Fruit fly (Drosophila melanogaster) whole organism, embryonic: ENCODE data around the gene CG1738.

Experiments used
- ATbp ChIP-seq: fragments of 200-800 bp; sonication (Bioruptor generic); optimal IDR thresholded peaks from 2 replicates; lab custom pipeline; 2017; ENCODE audit warnings: missing biosample characterization, mild to moderate bottlenecking, missing genetic modification characterization, missing genetic modification reagents
- Antp ChIP-seq: fragments of 200-800 bp; sonication (Bioruptor generic); optimal IDR thresholded peaks from 3 replicates; lab custom pipeline; 2016; ENCODE audit warnings: missing biosample characterization, missing genetic modification characterization
- Blimp-1 ChIP-seq: fragments of 200-800 bp; sonication (Bioruptor generic); optimal IDR thresholded peaks from 3 replicates; lab custom pipeline; 2018; ENCODE audit warnings: missing biosample characterization, missing genetic modification characterization, mild to moderate bottlenecking, moderate library complexity, missing genetic modification reagents
- CG10565 ChIP-seq: fragments of 200-800 bp; sonication (Bioruptor generic); optimal IDR thresholded peaks from 3 replicates; lab custom pipeline; 2016; ENCODE audit warnings: missing biosample characterization, mild to moderate bottlenecking, missing genetic modification characterization
- CG12769 ChIP-seq: fragments of 200-800 bp; sonication (Bioruptor generic); optimal IDR thresholded peaks from 2 replicates; lab custom pipeline; 2019; ENCODE audit warnings: missing biosample characterization, mild to moderate bottlenecking, missing genetic modification characterization, moderate library complexity
- CG15073 ChIP-seq: fragments of 200-800 bp; sonication (Bioruptor generic); optimal IDR thresholded peaks from 2 replicates; lab custom pipeline; 2016; ENCODE audit warnings: missing biosample characterization, missing genetic modification characterization
- CG15269 ChIP-seq: fragments of 200-800 bp; sonication (Bioruptor generic); optimal IDR thresholded peaks from 2 replicates; lab custom pipeline; 2018; ENCODE audit warnings: missing biosample characterization, mild to moderate bottlenecking, missing genetic modification characterization, moderate library complexity
- CG15479 ChIP-seq: fragments of 200-800 bp; sonication (Bioruptor generic); optimal IDR thresholded peaks from 3 replicates; lab custom pipeline; 2019; ENCODE audit warnings: missing biosample characterization, mild to moderate bottlenecking, missing genetic modification characterization, moderate library complexity
- CG17612 ChIP-seq: fragments of 200-800 bp; sonication (Bioruptor generic); IDR thresholded peaks from 2 replicates; pipeline ENCODE4 v1.3.6; 2022; ENCODE audit warnings: missing biosample characterization, missing genetic modification characterization
- CG1792 ChIP-seq: fragments of 200-800 bp; sonication (Bioruptor generic); optimal IDR thresholded peaks from 2 replicates; lab custom pipeline; 2016; ENCODE audit warnings: missing biosample characterization, missing genetic modification characterization
- CG18764 ChIP-seq: fragments of 200-800 bp; sonication (Bioruptor generic); optimal IDR thresholded peaks from 3 replicates; lab custom pipeline; 2016; ENCODE audit warnings: missing biosample characterization, missing genetic modification characterization
- CG32532 ChIP-seq: fragments of 200-800 bp; sonication (Bioruptor generic); IDR thresholded peaks from 2 replicates; pipeline ENCODE4 v1.3.6; 2022; ENCODE audit warnings: missing biosample characterization, missing genetic modification characterization
- CG33557 ChIP-seq: fragments of 200-800 bp; sonication (Bioruptor generic); optimal IDR thresholded peaks from 2 replicates; lab custom pipeline; 2019; ENCODE audit warnings: missing biosample characterization, mild to moderate bottlenecking, missing genetic modification characterization, moderate library complexity
- CG34224 ChIP-seq: fragments of 200-800 bp; sonication (Bioruptor generic); IDR thresholded peaks from 3 replicates; pipeline ENCODE4 v1.3.6; 2022; ENCODE audit warnings: missing biosample characterization, missing genetic modification characterization; ENCODE audit not compliant: partially characterized antibody
- CG4360 ChIP-seq: fragments of 200-800 bp; sonication (Bioruptor generic); IDR thresholded peaks from 2 replicates; pipeline ENCODE4 v1.3.6; 2022; ENCODE audit warnings: missing biosample characterization, missing genetic modification characterization
- CG4854 ChIP-seq: fragments of 200-800 bp; sonication (Bioruptor generic); optimal IDR thresholded peaks from 2 replicates; lab custom pipeline; 2016; ENCODE audit warnings: missing biosample characterization, missing genetic modification characterization, inconsistent platforms
- CG6683 ChIP-seq: fragments of 200-800 bp; sonication (Bioruptor generic); optimal IDR thresholded peaks from 2 replicates; lab custom pipeline; 2017; ENCODE audit warnings: missing biosample characterization, mild to moderate bottlenecking, missing genetic modification characterization, missing genetic modification reagents
- CG6791 ChIP-seq: fragments of 200-800 bp; sonication (Bioruptor generic); IDR thresholded peaks from 3 replicates; pipeline ENCODE4 v1.3.6; 2022; ENCODE audit warnings: missing biosample characterization, missing genetic modification characterization; ENCODE audit not compliant: partially characterized antibody
- CG7271 ChIP-seq: fragments of 200-800 bp; sonication (Bioruptor generic); optimal IDR thresholded peaks from 2 replicates; lab custom pipeline; 2018; ENCODE audit warnings: missing biosample characterization, mild to moderate bottlenecking, missing genetic modification characterization, moderate library complexity
- CG8281 ChIP-seq: fragments of 200-800 bp; sonication (Bioruptor generic); optimal IDR thresholded peaks from 2 replicates; lab custom pipeline; 2018; ENCODE audit warnings: missing biosample characterization, mild to moderate bottlenecking, missing genetic modification characterization, moderate library complexity
- CG8388 ChIP-seq: fragments of 200-800 bp; sonication (Bioruptor generic); optimal IDR thresholded peaks from 2 replicates; lab custom pipeline; 2019; ENCODE audit warnings: missing biosample characterization, mild to moderate bottlenecking, missing genetic modification characterization, moderate library complexity
- CG9609 ChIP-seq: fragments of 200-800 bp; sonication (Bioruptor generic); optimal IDR thresholded peaks from 3 replicates; lab custom pipeline; 2016; ENCODE audit warnings: missing biosample characterization, missing genetic modification characterization
- CkIIα-i1 ChIP-seq: fragments of 200-800 bp; sonication (Bioruptor generic); IDR thresholded peaks from 2 replicates; pipeline ENCODE4 v1.3.6; 2022; ENCODE audit warnings: missing biosample characterization, missing genetic modification characterization
- D ChIP-seq, 2 experiments: fragments of 200-800 bp in 1 of 2; fragments of >200 bp in 1 of 2; sonication (Bioruptor generic) in 1 of 2; optimal IDR thresholded peaks; 2 replicates in 1 of 2; 3 replicates in 1 of 2; lab custom pipeline; 2017; ENCODE audit warnings: mild to moderate bottlenecking in 1 of 2, missing biosample characterization in 1 of 2, missing genetic modification characterization in 1 of 2, missing genetic modification reagents in 1 of 2
- Elba2 ChIP-seq: fragments of 200-800 bp; sonication (Bioruptor generic); optimal IDR thresholded peaks from 3 replicates; lab custom pipeline; 2016; ENCODE audit warnings: missing biosample characterization, missing genetic modification characterization
- Fer2 ChIP-seq: fragments of 200-800 bp; sonication (Bioruptor generic); optimal IDR thresholded peaks from 2 replicates; lab custom pipeline; 2018; ENCODE audit warnings: missing biosample characterization, mild to moderate bottlenecking, missing genetic modification characterization, moderate library complexity
- Gug ChIP-seq: fragments of 200-800 bp; sonication (Bioruptor generic); IDR thresholded peaks from 4 replicates; pipeline ENCODE4 v1.3.6; 2022; ENCODE audit warnings: missing biosample characterization, missing genetic modification characterization
- Hand ChIP-seq: fragments of 200-800 bp; sonication (Bioruptor generic); optimal IDR thresholded peaks from 2 replicates; lab custom pipeline; 2017; ENCODE audit warnings: mild to moderate bottlenecking, missing biosample characterization, missing genetic modification reagents, missing genetic modification characterization
- Jarid2 ChIP-seq: fragments of 200-800 bp; sonication (Bioruptor generic); optimal IDR thresholded peaks from 3 replicates; lab custom pipeline; 2017; ENCODE audit warnings: mild to moderate bottlenecking, missing biosample characterization, missing genetic modification reagents, missing genetic modification characterization
- Meics ChIP-seq: fragments of 200-800 bp; sonication (Bioruptor generic); optimal IDR thresholded peaks from 2 replicates; lab custom pipeline; 2017; ENCODE audit warnings: missing biosample characterization, mild to moderate bottlenecking, missing genetic modification characterization
- Opbp ChIP-seq: fragments of 200-800 bp; sonication (Bioruptor generic); IDR thresholded peaks from 3 replicates; pipeline ENCODE4 v1.3.6; 2022; ENCODE audit warnings: missing biosample characterization, missing genetic modification characterization; ENCODE audit not compliant: partially characterized antibody
- Sry-β ChIP-seq: fragments of 200-800 bp; sonication (Bioruptor generic); optimal IDR thresholded peaks from 2 replicates; lab custom pipeline; 2018; ENCODE audit warnings: missing biosample characterization, mild to moderate bottlenecking, missing genetic modification characterization, moderate library complexity
- ab ChIP-seq: fragments of 200-800 bp; sonication (Bioruptor generic); optimal IDR thresholded peaks from 2 replicates; lab custom pipeline; 2016; ENCODE audit warnings: missing biosample characterization, missing genetic modification characterization
- aop ChIP-seq: fragments of 200-800 bp; sonication (Bioruptor generic); IDR thresholded peaks from 2 replicates; pipeline ENCODE4 v1.3.6; 2022; ENCODE audit warnings: missing biosample characterization, missing genetic modification characterization
- eyg ChIP-seq: fragments of 200-800 bp; sonication (Bioruptor generic); optimal IDR thresholded peaks from 3 replicates; lab custom pipeline; 2016; ENCODE audit warnings: missing biosample characterization, missing genetic modification characterization
- fu2 ChIP-seq: fragments of 200-800 bp; sonication (Bioruptor generic); optimal IDR thresholded peaks from 2 replicates; lab custom pipeline; 2016; ENCODE audit warnings: missing biosample characterization, missing genetic modification characterization
- gcm2 ChIP-seq: fragments of 200-800 bp; sonication (Bioruptor generic); optimal IDR thresholded peaks from 2 replicates; lab custom pipeline; 2016; ENCODE audit warnings: missing biosample characterization, missing genetic modification characterization
- gfzf ChIP-seq: fragments of 200-800 bp; sonication (Bioruptor generic); optimal IDR thresholded peaks from 2 replicates; lab custom pipeline; 2016; ENCODE audit warnings: missing biosample characterization, mild to moderate bottlenecking, missing genetic modification characterization, moderate library complexity
- ken ChIP-seq: fragments of 200-800 bp; sonication (Bioruptor generic); IDR thresholded peaks from 3 replicates; pipeline ENCODE4 v1.3.6; 2022; ENCODE audit warnings: missing biosample characterization, missing genetic modification characterization
- nerfin-2 ChIP-seq: fragments of 200-800 bp; sonication (Bioruptor generic); IDR thresholded peaks from 2 replicates; pipeline ENCODE4 v1.3.6; 2022; ENCODE audit warnings: missing biosample characterization, missing genetic modification characterization; ENCODE audit not compliant: partially characterized antibody
- p53 ChIP-seq: fragments of 200-800 bp; sonication (Bioruptor generic); optimal IDR thresholded peaks from 2 replicates; lab custom pipeline; 2016; ENCODE audit warnings: missing biosample characterization, missing genetic modification characterization
- pb ChIP-seq: fragments of 200-800 bp; sonication (Bioruptor generic); optimal IDR thresholded peaks from 3 replicates; lab custom pipeline; 2016; ENCODE audit warnings: missing biosample characterization, missing genetic modification characterization
- pita ChIP-seq: fragments of 200-800 bp; sonication (Bioruptor generic); optimal IDR thresholded peaks from 2 replicates; lab custom pipeline; 2017; ENCODE audit warnings: missing biosample characterization, mild to moderate bottlenecking, missing genetic modification characterization
- run ChIP-seq: fragments of 200-800 bp; sonication (Bioruptor generic); optimal IDR thresholded peaks from 3 replicates; lab custom pipeline; 2018; ENCODE audit warnings: missing biosample characterization, mild to moderate bottlenecking, missing genetic modification characterization
- sima ChIP-seq: fragments of 200-800 bp; sonication (Bioruptor generic); optimal IDR thresholded peaks from 2 replicates; lab custom pipeline; 2016; ENCODE audit warnings: missing biosample characterization, missing genetic modification characterization
- slbo ChIP-seq: fragments of 200-800 bp; sonication (Bioruptor generic); IDR thresholded peaks from 2 replicates; pipeline ENCODE4 v1.3.6; 2022; ENCODE audit warnings: missing biosample characterization, missing genetic modification characterization
- tgo ChIP-seq: fragments of 200-800 bp; sonication (Bioruptor generic); IDR thresholded peaks from 3 replicates; pipeline ENCODE4 v1.3.6; 2022; ENCODE audit warnings: missing biosample characterization, missing genetic modification characterization
- zen2 ChIP-seq: fragments of 200-800 bp; sonication (Bioruptor generic); IDR thresholded peaks from 3 replicates; pipeline ENCODE4 v1.3.6; 2022; ENCODE audit warnings: missing biosample characterization, missing genetic modification characterization; ENCODE audit not compliant: partially characterized antibody

The CG1738 gene

DNA sequence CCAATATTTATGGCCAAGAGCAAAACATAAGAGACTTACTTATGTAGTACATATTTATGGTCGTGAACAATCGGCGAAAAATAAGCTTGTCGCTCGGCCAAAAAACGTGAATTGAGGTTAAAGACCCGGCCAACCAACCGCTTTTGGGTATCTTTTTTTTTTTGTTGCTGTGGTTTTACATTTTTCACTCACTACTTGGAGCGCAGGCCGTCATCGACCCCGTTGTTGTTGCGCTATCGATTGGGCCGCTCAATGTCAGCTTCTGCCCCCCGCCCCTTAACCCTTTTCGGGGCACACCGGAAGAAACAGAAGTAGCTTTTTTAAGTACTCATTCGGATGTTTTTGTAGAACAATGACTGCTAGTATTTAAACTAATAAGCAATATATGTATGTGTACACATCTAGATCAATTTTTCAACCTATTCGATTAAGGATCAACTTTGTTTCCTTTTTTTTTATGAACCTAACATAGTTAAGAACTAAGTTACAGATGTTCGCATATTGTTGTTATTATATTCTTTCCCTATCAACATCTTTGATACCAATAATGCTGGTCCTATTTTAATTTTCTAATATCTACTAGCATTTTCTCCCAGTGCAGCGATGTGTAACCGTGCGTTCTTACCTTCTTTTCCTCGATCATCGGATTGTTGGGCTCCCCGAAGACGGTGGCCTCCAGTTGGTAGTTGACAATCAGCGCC is 10.7 kb upstream of the CG1738 start (continued):
- TF ChIP-seq CG8281 (no peak), CG15479 (no peak), CG4360 (GFP tag; lab: Robert Waterston, UW) (peak; percentile 23; the same call in 1 of the 2 replicates), CG6683 (peak; percentile 37), CG8388 (GFP tag; lab: Kevin White, UChicago) (peak; percentile 72), aop (GFP tag; lab: Robert Waterston, UW) (no peak), gfzf (GFP tag; lab: Kevin White, UChicago) (no peak), CG33557 (GFP tag; lab: Kevin White, UChicago) (peak; percentile 67), CG18764 (GFP tag; lab: Kevin White, UChicago) (peak; percentile 26), CG4854 (GFP tag; lab: Kevin White, UChicago) (peak; percentile 59), sima (GFP tag; lab: Kevin White, UChicago) (peak; percentile 33), D (optimal IDR thresholded peaks at IDR 0.05; lab: Kevin White, UChicago) (no peak), D (GFP tag; optimal IDR thresholded peaks at IDR 0.05; lab: Kevin White, UChicago) (peak; percentile 63), CG17612 (GFP tag; lab: Robert Waterston, UW) (no peak), Antp (GFP tag; lab: Kevin White, UChicago) (peak; percentile 68), CG15269 (tag; lab: Kevin White, UChicago) (peak; percentile 86), gcm2 (no peak), ATbp (peak; percentile 59), CG1792 (GFP tag; lab: Kevin White, UChicago) (no peak), Fer2 (tag; lab: Kevin White, UChicago) (peak; percentile 26), Opbp (GFP tag; lab: Robert Waterston, UW) (no peak), CG9609 (GFP tag; lab: Kevin White, UChicago) (peak; percentile 75), Blimp-1 (GFP tag; lab: Kevin White, UChicago) (peak; percentile 73), Hand (GFP tag; lab: Kevin White, UChicago) (peak; percentile 45), p53 (GFP tag; lab: Kevin White, UChicago) (no peak), CG6791 (no peak), slbo (GFP tag; lab: Robert Waterston, UW) (peak; percentile 54), Gug (GFP tag; lab: Robert Waterston, UW) (0 out of 4 replicates have a peak, but pooled peaks have one; percentile 6), CG7271 (no peak), Elba2 (no peak), eyg (GFP tag; lab: Kevin White, UChicago) (peak; percentile 54), CG15073 (GFP tag; lab: Kevin White, UChicago) (peak; percentile 25), CkIIα-i1 (GFP tag; lab: Robert Waterston, UW) (no peak), pb (GFP tag; lab: Kevin White, UChicago) (peak; percentile 46), tgo (GFP tag; lab: Robert Waterston, UW) (peak; percentile 46; the same call in 2 of the 3 replicates), Sry-β (GFP tag; lab: Kevin White, UChicago) (no peak), pita (GFP tag; lab: Kevin White, UChicago) (no peak), run (tag; lab: Kevin White, UChicago) (peak; percentile 54), CG32532 (peak; percentile 54; the same call in 1 of the 2 replicates), fu2 (GFP tag; lab: Kevin White, UChicago) (peak; percentile 63), nerfin-2 (GFP tag; lab: Robert Waterston, UW) (no peak), CG10565 (GFP tag; lab: Kevin White, UChicago) (peak; percentile 37), Meics (GFP tag; lab: Kevin White, UChicago) (peak; percentile 72), ken (no peak), zen2 (GFP tag; lab: Robert Waterston, UW) (no peak), CG12769 (tag; lab: Kevin White, UChicago) (no peak), CG34224 (GFP tag; lab: Robert Waterston, UW) (no peak), Jarid2 (GFP tag; lab: Kevin White, UChicago) (no peak), ab (no peak)
